Fruit fly (Drosophila melanogaster) ovary, adult (tissue): ENCODE measurements around the gene Baldspot.

Experiments
- CG17801 ChIP-seq: fragments of 200-800 bp; optimal IDR thresholded peaks from 2 replicates; lab custom pipeline; 2019; ENCODE audit warnings: missing biosample characterization, mild to moderate bottlenecking, missing genetic modification characterization, moderate library complexity; ENCODE audit not compliant: partially characterized antibody

Baldspot gene

DNA sequence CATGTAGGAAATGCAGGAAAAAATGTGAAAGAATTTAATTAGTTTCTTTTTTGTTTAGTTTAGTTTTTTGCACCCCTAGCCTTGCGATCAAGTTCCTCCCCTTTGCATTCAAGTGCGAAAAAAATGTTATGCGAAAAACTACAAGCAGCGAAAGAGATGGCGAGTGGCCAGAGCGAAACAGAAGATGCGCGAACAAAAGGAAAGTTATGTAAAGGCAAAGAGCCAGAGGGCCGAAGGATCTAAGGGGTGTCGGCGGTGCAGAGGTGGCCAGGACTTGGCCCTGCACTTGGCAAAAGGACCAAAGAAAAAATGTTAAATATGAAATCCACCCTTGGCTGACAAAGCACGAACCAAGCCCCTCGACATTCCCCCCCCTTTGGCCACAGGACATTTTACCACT lies 27.3 kb downstream of the Baldspot start:
- no peak for TF ChIP-seq CG17801

DNA sequence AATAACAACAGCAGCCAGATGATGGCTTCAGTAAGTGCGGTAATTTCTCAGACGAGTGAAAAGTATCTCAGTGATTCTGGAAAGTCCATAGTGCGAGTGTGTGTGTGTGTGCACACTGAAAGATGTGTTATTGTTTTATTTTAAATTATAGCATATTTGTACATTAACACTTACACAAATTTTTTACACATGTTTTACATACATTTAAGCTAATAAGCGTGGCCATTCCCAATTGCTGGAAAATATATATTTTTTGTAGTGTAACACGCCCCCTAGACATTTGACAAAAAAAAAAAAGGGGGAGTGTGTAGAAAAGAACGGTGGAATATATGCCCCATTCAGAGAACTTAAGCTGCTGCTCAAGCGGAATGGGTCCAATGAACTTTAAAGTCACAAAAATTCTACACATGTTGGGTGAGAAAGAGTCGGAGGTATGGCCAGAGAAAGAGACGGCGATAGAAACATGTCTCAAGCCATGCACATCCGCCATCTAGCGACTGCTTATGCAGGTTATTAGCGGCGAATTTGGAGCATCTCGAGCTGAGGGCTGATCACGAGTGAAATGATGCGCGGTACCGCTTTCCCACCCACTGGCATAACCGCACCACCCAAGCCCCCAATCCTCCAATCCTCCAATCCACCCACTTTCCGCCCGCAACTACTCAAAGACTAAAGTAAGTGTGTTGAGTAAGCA lies 29.4 kb downstream of the Baldspot start:
- no peak for TF ChIP-seq CG17801

DNA sequence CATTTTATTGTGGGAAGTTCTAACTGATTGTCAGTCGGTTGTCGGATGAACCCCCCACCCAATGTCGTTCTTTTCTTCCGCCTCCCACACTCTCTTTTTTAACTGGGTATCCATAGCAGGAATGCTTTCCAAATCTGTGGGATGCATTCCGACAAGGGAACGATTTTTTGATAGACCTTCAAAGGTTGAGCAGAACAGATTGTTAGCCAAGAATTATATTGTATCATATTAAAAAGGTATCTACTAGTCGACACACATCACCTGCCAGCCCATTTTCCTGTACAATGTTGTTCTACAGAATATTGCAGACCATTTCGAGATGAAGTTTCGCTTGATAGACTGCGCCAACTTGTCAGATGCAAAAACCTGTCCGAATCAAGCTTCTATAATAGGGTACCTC lies 31.6 kb downstream of the Baldspot start:
- no peak for TF ChIP-seq CG17801

DNA sequence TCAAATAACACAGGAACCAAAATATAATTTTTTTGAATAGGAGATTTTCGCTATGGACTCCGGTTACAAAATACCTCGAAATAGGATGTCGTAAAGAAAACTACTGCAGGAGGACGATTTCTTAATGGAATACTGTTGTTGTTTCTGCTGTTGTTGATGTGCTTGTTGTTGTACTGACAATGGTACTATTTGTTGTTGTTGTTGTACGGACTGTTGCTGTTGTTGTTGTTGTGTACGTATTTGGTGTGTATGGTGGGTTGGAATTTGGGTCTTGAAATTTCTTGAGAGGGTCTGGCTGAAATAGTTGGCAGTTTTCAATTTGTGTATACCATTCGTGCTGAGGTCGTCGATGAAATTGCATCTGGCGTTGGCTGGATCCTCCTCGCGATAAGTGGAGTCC lies 35.2 kb downstream of the Baldspot start:
- no peak for TF ChIP-seq CG17801

DNA sequence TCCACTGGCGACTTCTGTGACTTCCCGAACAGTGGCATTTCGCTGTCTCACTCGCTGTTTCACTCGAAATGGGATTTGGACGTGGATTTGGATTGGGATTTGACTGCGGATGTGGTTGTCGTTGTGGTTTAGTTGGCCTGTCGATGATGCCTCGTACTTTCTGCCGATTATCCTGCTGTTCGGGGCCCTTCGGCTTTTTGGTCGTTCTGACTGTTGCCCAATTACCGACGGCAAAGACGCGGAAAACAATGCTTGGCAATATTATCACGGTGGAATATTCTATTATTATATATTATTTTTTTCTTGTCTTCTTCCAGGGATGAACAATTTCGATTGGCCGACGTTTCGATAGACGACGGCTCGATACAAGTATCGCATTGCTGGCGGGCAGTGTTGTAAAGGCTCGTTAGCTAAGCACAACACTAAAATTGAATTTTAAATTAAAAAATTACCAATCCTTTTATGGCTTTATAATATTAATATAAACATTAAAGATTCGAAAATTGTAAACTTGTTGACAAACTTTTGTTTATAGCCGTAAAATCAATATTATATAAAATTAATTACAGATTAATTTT lies 46.2 kb downstream of the Baldspot start, which contains the start of gene Mo25:
Mo25 (minus strand) TSS at position 341 of the 578 bp plus-strand sequence.
- TF ChIP-seq CG17801 = peak; percentile 64

DNA sequence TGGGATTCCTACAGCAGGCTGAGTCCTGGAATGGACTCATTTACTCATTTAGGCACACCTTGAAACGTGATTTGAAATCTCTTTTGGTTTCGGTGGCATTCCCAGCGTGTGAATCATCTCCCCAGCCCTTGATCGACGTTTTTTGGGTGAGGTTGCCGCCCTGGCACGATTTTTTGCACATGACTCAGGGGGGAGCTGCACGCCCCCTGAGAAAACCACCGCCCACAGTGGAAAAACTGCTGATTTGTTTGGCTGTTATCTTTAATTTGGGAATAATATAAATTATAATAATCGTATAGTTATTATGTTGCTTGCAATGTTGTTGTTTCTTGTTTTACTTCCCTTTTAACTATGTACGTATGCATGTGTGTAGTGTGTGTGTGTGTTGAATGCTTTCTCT lies 48.4 kb downstream of the Baldspot start:
- TF ChIP-seq CG17801 = peak; percentile 48

DNA sequence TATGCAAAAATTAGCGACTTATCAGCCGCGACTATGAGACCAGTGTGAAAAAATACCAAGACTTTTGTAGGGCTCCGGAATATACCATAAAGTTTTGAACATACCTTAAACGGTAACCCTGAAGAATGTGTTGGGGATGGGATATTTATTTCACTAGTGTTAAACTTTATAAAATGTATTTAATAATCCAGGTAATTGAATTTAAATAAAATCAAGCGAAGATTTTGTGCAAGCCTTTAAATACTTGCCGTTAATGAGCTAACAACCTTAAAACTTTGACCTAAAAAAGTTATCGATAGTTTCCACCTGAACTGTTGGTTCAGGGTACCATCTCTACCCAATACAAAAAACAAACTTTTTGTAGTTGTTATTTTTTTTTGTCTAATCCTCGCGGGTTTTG lies 49.3 kb downstream of the Baldspot start, which contains the start of gene CG4101:
CG4101 (plus strand) TSS at position 335 of the 400 bp plus-strand sequence.
- TF ChIP-seq CG17801 = peak; percentile 85

DNA sequence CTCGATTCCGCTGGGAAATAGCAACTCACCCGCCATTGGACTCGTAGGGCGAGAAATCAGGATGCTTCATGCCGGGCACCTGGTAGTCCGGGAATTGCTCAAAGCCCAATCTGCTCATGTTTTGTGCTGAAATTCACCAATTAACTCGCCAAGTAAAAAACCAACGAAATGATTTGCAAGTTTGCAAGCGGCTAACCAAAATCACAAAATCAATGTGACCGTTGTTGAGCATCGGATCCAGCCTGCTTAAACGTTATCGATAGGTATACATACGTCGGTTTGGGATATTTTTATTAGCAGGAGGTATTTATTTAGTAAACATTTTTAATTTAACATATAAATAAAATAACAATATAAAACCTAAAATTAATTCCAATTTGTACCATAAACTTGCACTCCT lies 51.2 kb downstream of the Baldspot start, which contains the start of gene Prosbeta6:
Prosbeta6 (minus strand) TSS at position 218 of the 400 bp plus-strand sequence.
- TF ChIP-seq CG17801 = peak; percentile 28

DNA sequence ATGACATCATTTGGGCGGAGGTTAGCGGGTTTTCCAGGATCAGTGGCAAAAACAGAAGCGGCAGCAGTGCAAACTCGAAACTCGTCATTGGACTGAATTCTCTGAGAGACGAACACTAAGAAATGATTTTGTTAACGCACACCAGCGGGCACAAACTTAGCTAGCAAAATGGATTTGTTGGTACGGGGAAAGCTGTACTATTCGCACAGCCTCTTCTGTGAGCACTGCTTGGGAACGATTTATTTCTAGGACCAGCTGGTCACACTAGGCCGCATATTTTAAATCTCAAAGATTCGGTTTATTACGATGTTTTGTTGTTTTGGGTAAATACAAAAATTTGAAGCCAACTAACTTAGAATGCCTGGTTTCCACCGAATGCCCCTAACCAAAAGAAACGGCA lies 52.3 kb downstream of the Baldspot start, which contains the start of gene CG4098:
CG4098 (minus strand) TSS at position 228 of the 400 bp plus-strand sequence.
- peak; percentile 16 for TF ChIP-seq CG17801

DNA sequence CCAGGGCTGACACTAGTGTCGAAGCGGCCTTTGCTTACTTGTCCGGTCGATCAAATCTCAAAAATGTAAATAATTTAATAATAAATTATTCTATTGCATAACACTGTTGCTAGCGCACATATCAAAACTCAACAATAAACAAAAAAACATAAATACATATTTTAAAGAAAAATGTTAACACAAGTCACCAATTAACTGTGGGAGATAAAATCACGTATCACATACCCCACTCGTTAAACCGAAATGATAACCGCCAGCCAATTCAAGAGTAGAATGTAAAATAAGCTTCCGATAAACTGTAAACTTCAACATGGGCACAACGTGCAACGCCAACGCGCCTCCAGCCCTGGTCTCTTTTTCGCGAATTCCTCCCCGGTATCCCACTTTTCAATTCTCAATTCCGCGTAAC lies 58.7 kb downstream of the Baldspot start, which contains the start of gene Arts:
Arts (plus strand) TSS at position 116 of the 409 bp plus-strand sequence.
- TF ChIP-seq CG17801 = no peak
